Worm (Caenorhabditis elegans): ENCODE data around the gene cca-1.
A peak's percentile ranks its signal among the peaks of the same experiment; 100 is the strongest.

The cca-1 gene

ce11 chrX:7838582-7838981, 37.2 kb downstream of the cca-1 start, which contains the start of gene nlp-101:
nlp-101 (plus strand) TSS chrX:7838882.
- TF ChIP-seq nhr-11 (tag; optimal IDR thresholded peaks at IDR 0.05) (no peak), fos-1 (tag; optimal IDR thresholded peaks at IDR 0.05) (no peak), ceh-8 (GFP tag; optimal IDR thresholded peaks at IDR 0.05) (no peak), ceh-82 (tag; optimal IDR thresholded peaks at IDR 0.05) (no peak), tlp-1 (tag; optimal IDR thresholded peaks at IDR 0.05) (no peak), elt-3 (tag; optimal IDR thresholded peaks at IDR 0.05) (no peak), lin-39 (tag; optimal IDR thresholded peaks at IDR 0.05) (no peak), snpc-4 (tag; optimal IDR thresholded peaks at IDR 0.05) (no peak)

DNA sequence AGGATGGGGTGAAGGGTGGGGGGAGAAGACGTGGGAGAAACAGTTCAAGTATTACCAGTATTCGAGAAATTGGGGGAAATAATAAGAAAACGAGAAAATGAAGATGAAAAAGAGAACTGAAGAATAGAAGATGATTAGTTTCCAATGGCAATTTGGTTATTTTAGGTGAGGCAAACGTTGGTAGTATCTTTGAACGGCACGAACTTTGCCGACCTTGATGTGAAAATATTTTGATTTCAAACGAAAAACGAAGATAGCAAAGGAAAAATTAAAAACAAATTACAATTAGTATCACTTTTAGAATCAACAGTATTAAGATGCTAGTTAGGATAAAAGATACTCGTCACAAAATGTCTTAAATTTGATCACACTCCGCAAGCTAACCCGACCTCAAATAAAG, 41.6 kb downstream of the cca-1 start, which contains the start of gene sul-3:
TSS of gene sul-3 (minus strand) at position 101 of the 400 bp plus-strand sequence.
- TF ChIP-seq nhr-85 (tag) (no peak), unc-30 (tag; optimal IDR thresholded peaks at IDR 0.05) (no peak), isw-1 (GFP tag; IDR thresholded peaks at IDR 0.05) (no peak), snpc-4 (tag; optimal IDR thresholded peaks at IDR 0.05) (no peak), nhr-84 (tag; optimal IDR thresholded peaks at IDR 0.05) (no peak), sup-37 (GFP tag; optimal IDR thresholded peaks at IDR 0.05) (no peak), blmp-1 (tag; optimal IDR thresholded peaks at IDR 0.05) (no peak), lin-14 (GFP tag; optimal IDR thresholded peaks at IDR 0.05) (no peak), rnt-1 (tag; optimal IDR thresholded peaks at IDR 0.05) (no peak)

ce11 chrX:7827989-7828388, 47.8 kb downstream of the cca-1 start:
- TF ChIP-seq lin-15B (tag; optimal IDR thresholded peaks at IDR 0.05) (no peak), fkh-4 (tag; optimal IDR thresholded peaks at IDR 0.05; ENCODE audit: borderline replicate concordance) (no peak), hlh-4 (tag; optimal IDR thresholded peaks at IDR 0.05) (no peak), efl-3 (GFP tag; optimal IDR thresholded peaks at IDR 0.05) (no peak), nhr-90 (tag; optimal IDR thresholded peaks at IDR 0.05; ENCODE audit: poor library complexity) (no peak), zip-4 (GFP tag; optimal IDR thresholded peaks at IDR 0.05) (no peak), lin-39 (tag; optimal IDR thresholded peaks at IDR 0.05) (no peak), nhr-19 (GFP tag; conservative IDR thresholded peaks at IDR 0.05) (no peak), ceh-82 (tag; optimal IDR thresholded peaks at IDR 0.05) (no peak), elt-3 (tag; optimal IDR thresholded peaks at IDR 0.05) (no peak), nhr-76 (tag; optimal IDR thresholded peaks at IDR 0.05) (no peak), hpl-2 (GFP tag; optimal IDR thresholded peaks at IDR 0.05) (no peak), aly-2 (tag; optimal IDR thresholded peaks at IDR 0.05) (no peak), fkh-10 (GFP tag; optimal IDR thresholded peaks at IDR 0.05) (no peak), unc-130 (tag; optimal IDR thresholded peaks at IDR 0.05) (no peak), nhr-71 (tag; optimal IDR thresholded peaks at IDR 0.05) (no peak), isw-1 (GFP tag; IDR thresholded peaks at IDR 0.05) (no peak), fkh-8 (tag; optimal IDR thresholded peaks at IDR 0.05) (no peak)

DNA sequence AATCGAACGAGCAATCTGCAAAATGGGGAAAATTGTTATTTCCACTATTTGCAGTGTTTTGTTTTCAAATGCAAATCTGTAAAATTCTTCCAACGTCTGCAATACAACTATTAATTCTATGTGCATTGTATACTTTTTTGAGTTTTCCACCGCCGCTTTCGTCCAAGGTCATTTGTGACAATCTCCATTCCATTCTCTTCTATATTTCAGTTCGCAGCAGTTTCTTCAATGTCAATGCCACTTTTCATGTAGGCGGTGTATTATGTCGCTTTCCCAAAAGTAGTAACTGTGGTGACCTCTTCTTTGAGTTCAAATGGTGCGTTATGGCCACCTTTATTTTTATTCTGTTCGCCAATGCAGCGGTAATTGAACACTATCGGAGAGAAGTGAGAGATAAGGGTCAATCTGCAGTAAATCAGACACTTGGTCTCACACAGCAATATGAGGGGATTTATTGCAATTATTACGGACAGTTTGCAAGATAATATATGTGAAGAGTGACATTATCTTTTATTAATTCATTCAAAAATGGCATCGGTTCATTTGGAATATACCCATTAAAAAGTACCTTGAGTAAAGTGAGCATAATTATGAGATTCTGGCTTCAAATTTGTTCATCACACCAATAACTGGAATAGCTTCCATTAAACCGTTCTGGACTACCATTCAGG, 49.0 kb downstream of the cca-1 start:
- no peak for TF ChIP-seq ceh-8 (GFP tag; optimal IDR thresholded peaks at IDR 0.05)
- peak; percentile 63 for TF ChIP-seq nhr-85 (tag)
- peak; percentile 60 for TF ChIP-seq lin-14 (GFP tag; optimal IDR thresholded peaks at IDR 0.05)
- TF ChIP-seq efl-1 (optimal IDR thresholded peaks at IDR 0.05): no peak
- TF ChIP-seq efl-1 (GFP tag; optimal IDR thresholded peaks at IDR 0.05 in 1 of 2): peak in 1 of 2 experiments; percentile 76
- TF ChIP-seq swsn-7 (tag; optimal IDR thresholded peaks at IDR 0.05): no peak
- no peak for TF ChIP-seq ceh-82 (tag; optimal IDR thresholded peaks at IDR 0.05)
- peak; percentile 41 for TF ChIP-seq mep-1 (tag; optimal IDR thresholded peaks at IDR 0.05)
- no peak for TF ChIP-seq Y116A8C.19 (tag; optimal IDR thresholded peaks at IDR 0.05; ENCODE audit: borderline replicate concordance)
- peak; percentile 48 for TF ChIP-seq blmp-1 (tag; optimal IDR thresholded peaks at IDR 0.05)

Data from whole organism, L1 larva.